Worm (Caenorhabditis elegans): Measurements from ENCODE around the gene ell-1.

Gene ell-1

ce11 chrIV:4446884-4447283, 52.7 kb downstream of the ell-1 start:
- no peak for TF ChIP-seq ztf-22 (GFP tag; optimal IDR thresholded peaks at IDR 0.05)
- TF ChIP-seq pbrm-1 (GFP tag; IDR thresholded peaks at IDR 0.05), result peak; percentile 63; the same call in 1 of the 2 replicates
- TF ChIP-seq K11D2.4 (GFP tag; IDR thresholded peaks at IDR 0.05), result no peak
- no peak for TF ChIP-seq lin-35 (GFP tag; optimal IDR thresholded peaks at IDR 0.05)
- TF ChIP-seq zfh-2 (GFP tag; conservative IDR thresholded peaks at IDR 0.05), result no peak
- TF ChIP-seq Y67H2A.10 (GFP tag; conservative IDR thresholded peaks at IDR 0.05), result no peak
- TF ChIP-seq hlh-26 (GFP tag; conservative IDR thresholded peaks at IDR 0.05), result no peak
- TF ChIP-seq C17E4.6 (GFP tag; IDR thresholded peaks at IDR 0.05), result 0 out of 2 replicates have a peak, but pooled peaks have one; percentile 61
- TF ChIP-seq lsl-1 (GFP tag; optimal IDR thresholded peaks at IDR 0.05), result peak; percentile 12
- peak; percentile 74; the same call in 1 of the 2 replicates for TF ChIP-seq Y79H2A.3 (GFP tag; conservative IDR thresholded peaks at IDR 0.05)
- TF ChIP-seq athp-1 (tag; optimal IDR thresholded peaks at IDR 0.05), result no peak
- no peak for TF ChIP-seq dpff-1 (tag; optimal IDR thresholded peaks at IDR 0.05)
- TF ChIP-seq lin-40 (tag; optimal IDR thresholded peaks at IDR 0.05), result no peak
- no peak for TF ChIP-seq nfya-2 (GFP tag; IDR thresholded peaks at IDR 0.05)
- no peak for TF ChIP-seq unc-130 (GFP tag; optimal IDR thresholded peaks at IDR 0.05)
- no peak for TF ChIP-seq nhr-90 (tag; optimal IDR thresholded peaks at IDR 0.05)
- TF ChIP-seq nfyb-1 (GFP tag; IDR thresholded peaks at IDR 0.05), result 0 out of 2 replicates have a peak, but pooled peaks have one; percentile 15
- peak; percentile 1 for TF ChIP-seq attf-5 (GFP tag; optimal IDR thresholded peaks at IDR 0.05)
- TF ChIP-seq aptf-2 (GFP tag; conservative IDR thresholded peaks at IDR 0.05), result no peak
- TF ChIP-seq madf-6 (GFP tag; IDR thresholded peaks at IDR 0.05), result peak; percentile 74
- no peak for TF ChIP-seq ztf-6 (GFP tag; IDR thresholded peaks at IDR 0.05)
- TF ChIP-seq unc-62 (GFP tag; optimal IDR thresholded peaks at IDR 0.05), result no peak
- no peak for TF ChIP-seq B0261.1 (tag; optimal IDR thresholded peaks at IDR 0.05)
- TF ChIP-seq him-1 (tag; optimal IDR thresholded peaks at IDR 0.05), result no peak
- TF ChIP-seq egl-18 (GFP tag; IDR thresholded peaks at IDR 0.05), result no peak
- no peak for TF ChIP-seq ceh-79 (tag; optimal IDR thresholded peaks at IDR 0.05)
- peak; percentile 39 for TF ChIP-seq ceh-100 (GFP tag; IDR thresholded peaks at IDR 0.05)
- no peak for TF ChIP-seq tbx-9 (tag; optimal IDR thresholded peaks at IDR 0.05; ENCODE audit: borderline replicate concordance)
- TF ChIP-seq lag-1 (GFP tag; IDR thresholded peaks at IDR 0.05), result no peak
- peak; percentile 39 for TF ChIP-seq snpc-1.3 (tag; optimal IDR thresholded peaks at IDR 0.05; ENCODE audit: insufficient read depth)
- no peak for TF ChIP-seq gei-17 (GFP tag; optimal IDR thresholded peaks at IDR 0.05)
- TF ChIP-seq B0336.3 (GFP tag; IDR thresholded peaks at IDR 0.05), result peak; percentile 52; the same call in 1 of the 2 replicates
- TF ChIP-seq sdz-38 (tag; optimal IDR thresholded peaks at IDR 0.05), result no peak
- no peak for TF ChIP-seq attf-3 (GFP tag; conservative IDR thresholded peaks at IDR 0.05)
- no peak for TF ChIP-seq hlh-12 (tag; optimal IDR thresholded peaks at IDR 0.05)
- TF ChIP-seq Y53F4B.3 (GFP tag; IDR thresholded peaks at IDR 0.05), result 0 out of 2 replicates have a peak, but pooled peaks have one; percentile 13
- no peak for TF ChIP-seq F22D6.2 (tag; optimal IDR thresholded peaks at IDR 0.05)
- TF ChIP-seq tbp1 (GFP tag; optimal IDR thresholded peaks at IDR 0.05), result peak; percentile 13
- no peak for TF ChIP-seq sea-2 (GFP tag; IDR thresholded peaks at IDR 0.05)
- peak; percentile 63 for TF ChIP-seq attf-6 (GFP tag; IDR thresholded peaks at IDR 0.05)
- TF ChIP-seq snpc-1.1 (tag; optimal IDR thresholded peaks at IDR 0.05; ENCODE audit: insufficient read depth), result no peak
- TF ChIP-seq F39B2.1 (GFP tag; IDR thresholded peaks at IDR 0.05), result no peak
- TF ChIP-seq F37B4.10 (GFP tag; IDR thresholded peaks at IDR 0.05), result no peak
- TF ChIP-seq zim-3 (tag; optimal IDR thresholded peaks at IDR 0.05), result no peak
- TF ChIP-seq Y53G8AR.9 (GFP tag; conservative IDR thresholded peaks at IDR 0.05), result peak; percentile 81
- TF ChIP-seq xnd-1 (tag; optimal IDR thresholded peaks at IDR 0.05), result no peak
- peak; percentile 13 for TF ChIP-seq hrde-1 (tag; optimal IDR thresholded peaks at IDR 0.05; ENCODE audit: borderline replicate concordance)
- TF ChIP-seq F52B5.7 (tag; optimal IDR thresholded peaks at IDR 0.05), result no peak
- TF ChIP-seq mes-4 (tag; optimal IDR thresholded peaks at IDR 0.05), result no peak
